Worm (Caenorhabditis elegans) whole organism, L3 larva: ENCODE results near the gene str-73.

Experiments used
- R02D3.7 ChIP-seq: fragments of 150-350 bp; optimal IDR thresholded peaks from 2 replicates; lab custom pipeline; 2014; ENCODE audit warnings: missing biosample characterization, missing genetic modification characterization
- ZK546.5 ChIP-seq: sonication (generic microtip); optimal IDR thresholded peaks from 2 replicates; lab custom pipeline; 2017; ENCODE audit warnings: missing biosample characterization, missing genetic modification characterization
- aly-2 ChIP-seq: fragments of 150-350 bp; optimal IDR thresholded peaks from 2 replicates; lab custom pipeline; 2014; ENCODE audit warnings: missing biosample characterization, missing genetic modification characterization
- ama-1 ChIP-seq: fragments of 150-350 bp; optimal IDR thresholded peaks from 2 replicates; lab custom pipeline; 2018
- ceh-16 ChIP-seq: sonication (generic microtip); optimal IDR thresholded peaks from 2 replicates; lab custom pipeline; 2017; ENCODE audit warnings: missing biosample characterization, missing genetic modification characterization
- ceh-28 ChIP-seq: fragments of 150-350 bp; optimal IDR thresholded peaks from 2 replicates; lab custom pipeline; 2014; ENCODE audit warnings: missing biosample characterization, missing genetic modification reagents, missing genetic modification characterization
- egl-27 ChIP-seq: sonication (generic microtip); optimal IDR thresholded peaks from 4 replicates; lab custom pipeline; 2017; ENCODE audit warnings: missing biosample characterization, missing genetic modification reagents, missing genetic modification characterization
- egl-5 ChIP-seq: fragments of 150-350 bp; optimal IDR thresholded peaks from 2 replicates; lab custom pipeline; 2017; ENCODE audit warnings: missing biosample characterization, missing genetic modification reagents, missing genetic modification characterization, inconsistent platforms
- elt-1 ChIP-seq: fragments of 150-350 bp; optimal IDR thresholded peaks from 2 replicates; lab custom pipeline; 2014; ENCODE audit warnings: missing biosample characterization, missing genetic modification characterization
- elt-2 ChIP-seq: sonication (generic microtip); optimal IDR thresholded peaks from 2 replicates; lab custom pipeline; 2016; ENCODE audit warnings: missing genetic modification reagents, mild to moderate bottlenecking, missing genetic modification characterization, missing compliant biosample characterization
- elt-3 ChIP-seq, 3 experiments: fragments of 150-350 bp in 1 of 3; sonication (generic microtip) in 2 of 3; optimal IDR thresholded peaks; 2 replicates in 2 of 3; 4 replicates in 1 of 3; lab custom pipeline; 2014 to 2017; ENCODE audit warnings: missing biosample characterization in 3 of 3, missing genetic modification characterization in 3 of 3
- fkh-10 ChIP-seq: sonication (generic microtip); optimal IDR thresholded peaks from 2 replicates; lab custom pipeline; 2017; ENCODE audit warnings: missing biosample characterization, missing genetic modification reagents, missing genetic modification characterization
- fkh-2 ChIP-seq: fragments of 150-350 bp; optimal IDR thresholded peaks from 2 replicates; lab custom pipeline; 2014; ENCODE audit warnings: missing biosample characterization, missing genetic modification reagents, missing genetic modification characterization
- fos-1 ChIP-seq: fragments of 150-350 bp; optimal IDR thresholded peaks from 2 replicates; lab custom pipeline; 2014; ENCODE audit warnings: missing biosample characterization, missing genetic modification characterization
- hmg-11 ChIP-seq: sonication (generic microtip); optimal IDR thresholded peaks from 2 replicates; lab custom pipeline; 2016; ENCODE audit warnings: missing genetic modification characterization, missing compliant biosample characterization
- jun-1 ChIP-seq: fragments of 150-350 bp; optimal IDR thresholded peaks from 2 replicates; lab custom pipeline; 2014; ENCODE audit warnings: missing biosample characterization, missing genetic modification reagents, missing genetic modification characterization
- lin-15B ChIP-seq: fragments of 150-350 bp; optimal IDR thresholded peaks from 2 replicates; lab custom pipeline; 2014; ENCODE audit warnings: missing biosample characterization, missing genetic modification characterization
- lin-39 ChIP-seq: fragments of 150-350 bp; optimal IDR thresholded peaks from 2 replicates; lab custom pipeline; 2018; ENCODE audit warnings: missing biosample characterization, missing genetic modification reagents, missing genetic modification characterization
- lsy-12 ChIP-seq: sonication (generic microtip); optimal IDR thresholded peaks from 2 replicates; lab custom pipeline; 2016; ENCODE audit warnings: mild to moderate bottlenecking, missing genetic modification characterization, missing compliant biosample characterization
- mml-1 ChIP-seq: fragments of 150-350 bp; sonication (generic microtip); optimal IDR thresholded peaks from 3 replicates; lab custom pipeline; 2014; ENCODE audit warnings: missing biosample characterization, missing genetic modification characterization
- nfya-1 ChIP-seq: sonication (generic microtip); optimal IDR thresholded peaks from 2 replicates; lab custom pipeline; 2017; ENCODE audit warnings: missing genetic modification characterization, mild to moderate bottlenecking, missing compliant biosample characterization, antibody characterized with exemption, moderate library complexity; ENCODE audit not compliant: insufficient read depth
- nhr-11 ChIP-seq: fragments of 150-350 bp; optimal IDR thresholded peaks from 2 replicates; lab custom pipeline; 2014; ENCODE audit warnings: missing biosample characterization, missing genetic modification characterization
- nhr-12 ChIP-seq: fragments of 150-350 bp; optimal IDR thresholded peaks from 2 replicates; lab custom pipeline; 2014; ENCODE audit warnings: missing biosample characterization, missing genetic modification characterization
- nhr-23 ChIP-seq: fragments of 150-350 bp; optimal IDR thresholded peaks from 2 replicates; lab custom pipeline; 2014; ENCODE audit warnings: missing biosample characterization, missing genetic modification reagents, missing genetic modification characterization
- nhr-237 ChIP-seq: fragments of 150-350 bp; optimal IDR thresholded peaks from 2 replicates; lab custom pipeline; 2014; ENCODE audit warnings: missing biosample characterization, missing genetic modification characterization
- nhr-25 ChIP-seq: sonication (generic microtip); optimal IDR thresholded peaks from 2 replicates; lab custom pipeline; 2017; ENCODE audit warnings: missing biosample characterization, missing genetic modification characterization
- nhr-28 ChIP-seq: fragments of 150-350 bp; optimal IDR thresholded peaks from 2 replicates; lab custom pipeline; 2014; ENCODE audit warnings: missing biosample characterization, missing genetic modification characterization
- nhr-43 ChIP-seq: sonication (generic microtip); optimal IDR thresholded peaks from 2 replicates; lab custom pipeline; 2016; ENCODE audit warnings: mild to moderate bottlenecking, missing genetic modification characterization, missing compliant biosample characterization; ENCODE audit not compliant: poor library complexity, severe bottlenecking
- nhr-67 ChIP-seq: fragments of 150-350 bp; optimal IDR thresholded peaks from 2 replicates; lab custom pipeline; 2014; ENCODE audit warnings: missing biosample characterization, missing genetic modification characterization
- nhr-76 ChIP-seq: fragments of 150-350 bp; sonication (generic microtip); optimal IDR thresholded peaks from 5 replicates; lab custom pipeline; 2014; ENCODE audit warnings: missing biosample characterization, missing genetic modification characterization
- pha-4 ChIP-seq: fragments of 150-350 bp; optimal IDR thresholded peaks from 2 replicates; lab custom pipeline; 2014; ENCODE audit warnings: missing biosample characterization, missing genetic modification reagents, missing genetic modification characterization
- pqm-1 ChIP-seq: fragments of 150-350 bp; optimal IDR thresholded peaks from 2 replicates; lab custom pipeline; 2017; ENCODE audit warnings: missing biosample characterization, missing genetic modification characterization, inconsistent platforms
- sea-2 ChIP-seq: fragments of 150-350 bp; sonication (generic microtip); optimal IDR thresholded peaks from 4 replicates; lab custom pipeline; 2014; ENCODE audit warnings: missing biosample characterization, missing genetic modification reagents, missing genetic modification characterization
- skn-1 ChIP-seq: fragments of 150-350 bp; optimal IDR thresholded peaks from 2 replicates; lab custom pipeline; 2014; ENCODE audit warnings: missing biosample characterization, missing genetic modification characterization
- snpc-4 ChIP-seq: fragments of 150-350 bp; optimal IDR thresholded peaks from 2 replicates; lab custom pipeline; 2014; ENCODE audit warnings: missing biosample characterization, missing genetic modification characterization
- unc-39 ChIP-seq: sonication (generic microtip); optimal IDR thresholded peaks from 4 replicates; lab custom pipeline; 2017; ENCODE audit warnings: missing biosample characterization, missing genetic modification characterization
- unc-62 ChIP-seq: fragments of 150-350 bp; sonication (generic microtip); optimal IDR thresholded peaks from 4 replicates; lab custom pipeline; 2014; ENCODE audit warnings: missing biosample characterization, missing genetic modification reagents, missing genetic modification characterization
- ztf-4 ChIP-seq: fragments of 150-350 bp; optimal IDR thresholded peaks from 2 replicates; lab custom pipeline; 2014; ENCODE audit warnings: missing biosample characterization, missing genetic modification characterization

Gene str-73

ce11 chrV:16393728-16394127 lies 36.3 kb upstream of the str-73 start, which contains the start of gene srd-63:
Gene srd-63 (minus strand): TSS chrV:16393828.
- TF ChIP-seq pha-4 (tag; lab: Kevin White, UChicago), result no peak
- TF ChIP-seq ztf-4 (tag; lab: Kevin White, UChicago), result no peak
- TF ChIP-seq jun-1 (tag; lab: Kevin White, UChicago), result no peak
- TF ChIP-seq nhr-12 (tag; lab: Kevin White, UChicago), result no peak
- TF ChIP-seq hmg-11 (tag; lab: Kevin White, UChicago), result no peak
- no peak for TF ChIP-seq lin-15B
- TF ChIP-seq nhr-28 (tag; lab: Kevin White, UChicago), result no peak
- no peak for TF ChIP-seq elt-1
- TF ChIP-seq egl-27 (tag; lab: Kevin White, UChicago), result no peak
- no peak for TF ChIP-seq nhr-67
- no peak for TF ChIP-seq elt-2 (tag; lab: Kevin White, UChicago)

ce11 chrV:16395131-16395530 lies 34.9 kb upstream of the str-73 start, which contains the start of gene F13A7.11:
Gene F13A7.11 (minus strand): TSS chrV:16395304.
- TF ChIP-seq mml-1 (tag; lab: Kevin White, UChicago) (no peak), elt-2 (tag; lab: Kevin White, UChicago) (peak; percentile 74), fos-1 (tag; lab: Kevin White, UChicago) (no peak), skn-1 (tag; lab: Kevin White, UChicago) (no peak), jun-1 (tag; lab: Kevin White, UChicago) (peak; percentile 36), ceh-28 (tag; lab: Kevin White, UChicago) (peak; percentile 8), hmg-11 (tag; lab: Kevin White, UChicago) (peak; percentile 1), pqm-1 (tag; lab: Kevin White, UChicago) (peak; percentile 86), pha-4 (tag; lab: Kevin White, UChicago) (peak; percentile 46), nhr-23 (tag; lab: Kevin White, UChicago) (peak; percentile 23), unc-39 (tag; lab: Kevin White, UChicago) (no peak)

- TF ChIP-seq fkh-2 (tag; lab: Kevin White, UChicago) (no peak), sea-2 (GFP tag; lab: Kevin White, UChicago) (no peak), mml-1 (tag; lab: Kevin White, UChicago) (no peak), snpc-4 (tag; lab: Kevin White, UChicago) (no peak), ama-1 (lab: Kevin White, UChicago) (no peak), ztf-4 (tag; lab: Kevin White, UChicago) (no peak), ceh-16 (tag; lab: Kevin White, UChicago) (no peak), elt-3 (tag; optimal IDR thresholded peaks at IDR 0.05; lab: Kevin White, UChicago) (no peak), nhr-12 (tag; lab: Kevin White, UChicago) (no peak)
Observed at ce11 chrV:16395739-16396138, 34.3 kb upstream of the str-73 start, which contains the start of gene F13A7.12. Gene F13A7.12 (plus strand): TSS chrV:16396039.

- TF ChIP-seq ZK546.5 (no peak), nhr-237 (tag; lab: Kevin White, UChicago) (no peak), sea-2 (GFP tag; lab: Kevin White, UChicago) (no peak)
Observed at ce11 chrV:16399388-16399787, 30.7 kb upstream of the str-73 start, which contains the start of gene sre-36. Gene sre-36 (plus strand): TSS chrV:16399688.

ce11 chrV:16401519-16401918 lies 28.5 kb upstream of the str-73 start, which contains the start of gene F13A7.14:
Gene F13A7.14 (plus strand): TSS chrV:16401891.
- peak; percentile 59 for TF ChIP-seq R02D3.7 (tag; lab: Kevin White, UChicago)
- peak; percentile 63 for TF ChIP-seq hmg-11 (tag; lab: Kevin White, UChicago)
- TF ChIP-seq nhr-76 (tag; lab: Kevin White, UChicago), result no peak
- no peak for TF ChIP-seq unc-39 (tag; lab: Kevin White, UChicago)
- TF ChIP-seq nhr-28 (tag; lab: Kevin White, UChicago), result no peak
- TF ChIP-seq snpc-4 (tag; lab: Kevin White, UChicago), result peak; percentile 88
- peak; percentile 73 for TF ChIP-seq lsy-12
- peak; percentile 81 for TF ChIP-seq nhr-23 (tag; lab: Kevin White, UChicago)
- TF ChIP-seq ceh-28 (tag; lab: Kevin White, UChicago), result peak; percentile 16
- no peak for TF ChIP-seq unc-62 (GFP tag; lab: Kevin White, UChicago)
- TF ChIP-seq nfya-1 (tag; lab: Kevin White, UChicago), result peak; percentile 83
- peak; percentile 65 for TF ChIP-seq lin-39
- TF ChIP-seq fkh-10 (GFP tag; lab: Kevin White, UChicago), result peak; percentile 14
- TF ChIP-seq pqm-1 (tag; lab: Kevin White, UChicago), result peak; percentile 26
- TF ChIP-seq aly-2 (tag; lab: Kevin White, UChicago), result no peak
- peak; percentile 45 for TF ChIP-seq nhr-25 (tag; lab: Kevin White, UChicago)
- TF ChIP-seq elt-1, result peak; percentile 17
- TF ChIP-seq nhr-12 (tag; lab: Kevin White, UChicago), result no peak
- TF ChIP-seq nhr-43 (tag; lab: Kevin White, UChicago), result peak; percentile 90
- TF ChIP-seq elt-2 (tag; lab: Kevin White, UChicago), result peak; percentile 41
- TF ChIP-seq skn-1 (tag; lab: Kevin White, UChicago), result peak; percentile 29
- TF ChIP-seq egl-5 (tag; lab: Kevin White, UChicago), result no peak
- TF ChIP-seq fkh-2 (tag; lab: Kevin White, UChicago), result no peak
- no peak for TF ChIP-seq ama-1 (lab: Kevin White, UChicago)
- peak; percentile 73 for TF ChIP-seq pha-4 (tag; lab: Kevin White, UChicago)
- TF ChIP-seq lin-15B, result peak; percentile 76
- no peak for TF ChIP-seq nhr-11 (tag; lab: Kevin White, UChicago)
